Worm (Caenorhabditis elegans): ENCODE results near the gene ugt-32.

The ugt-32 gene

ce11 chrV:3865273-3865672 lies 21.5 kb upstream of the ugt-32 start:
- TF ChIP-seq zip-8 (tag; optimal IDR thresholded peaks at IDR 0.05) (peak; percentile 48), elt-3 (tag; optimal IDR thresholded peaks at IDR 0.05) (no peak), elt-1 (tag; optimal IDR thresholded peaks at IDR 0.05; ENCODE audit: borderline replicate concordance, insufficient read depth) (peak; percentile 66)

ce11 chrV:3862851-3863250 lies 19.0 kb upstream of the ugt-32 start, which contains the start of gene nhr-187:
Gene nhr-187, minus strand, starts transcription at chrV:3862951.
- no peak for TF ChIP-seq lsy-2 (tag; optimal IDR thresholded peaks at IDR 0.05)
- TF ChIP-seq drap-1 (GFP tag; optimal IDR thresholded peaks at IDR 0.05): no peak
- no peak for TF ChIP-seq nhr-2 (tag; optimal IDR thresholded peaks at IDR 0.05)
- no peak for TF ChIP-seq sptf-1 (tag; optimal IDR thresholded peaks at IDR 0.05)

ce11 chrV:3860123-3860522 lies 16.3 kb upstream of the ugt-32 start, which contains the start of gene nhr-189:
Gene nhr-189, minus strand, starts transcription at chrV:3860243.
- TF ChIP-seq ceh-83 (GFP tag; optimal IDR thresholded peaks at IDR 0.05) (no peak), tbx-8 (GFP tag; optimal IDR thresholded peaks at IDR 0.05) (no peak), hlh-1 (tag; optimal IDR thresholded peaks at IDR 0.05) (no peak), unc-62 (GFP tag; optimal IDR thresholded peaks at IDR 0.05) (no peak), bed-3 (GFP tag; optimal IDR thresholded peaks at IDR 0.05) (no peak), unc-39 (tag; optimal IDR thresholded peaks at IDR 0.05) (no peak), unc-120 (tag; optimal IDR thresholded peaks at IDR 0.05; ENCODE audit: poor library complexity, severe bottlenecking) (no peak), lin-13 (tag; optimal IDR thresholded peaks at IDR 0.05) (no peak), nhr-2 (tag; optimal IDR thresholded peaks at IDR 0.05) (no peak), blmp-1 (tag; optimal IDR thresholded peaks at IDR 0.05) (no peak), zip-8 (tag; optimal IDR thresholded peaks at IDR 0.05) (no peak), nhr-76 (tag; optimal IDR thresholded peaks at IDR 0.05) (no peak), sptf-1 (tag; optimal IDR thresholded peaks at IDR 0.05) (no peak)

ce11 chrV:3857778-3858177 lies 14.0 kb upstream of the ugt-32 start, which contains the start of gene nhr-188:
Gene nhr-188, minus strand, starts transcription at chrV:3857861.
- TF ChIP-seq ces-1 (GFP tag; optimal IDR thresholded peaks at IDR 0.05) (peak; percentile 41), tbx-8 (GFP tag; optimal IDR thresholded peaks at IDR 0.05) (no peak), nhr-28 (tag; optimal IDR thresholded peaks at IDR 0.05) (no peak), sem-2 (GFP tag; optimal IDR thresholded peaks at IDR 0.05) (no peak), bed-3 (GFP tag; optimal IDR thresholded peaks at IDR 0.05) (no peak)

ce11 chrV:3855916-3856315 lies 12.1 kb upstream of the ugt-32 start:
- no peak for TF ChIP-seq elt-1 (tag; optimal IDR thresholded peaks at IDR 0.05; ENCODE audit: borderline replicate concordance, insufficient read depth)
- no peak for TF ChIP-seq cnd-1 (tag; optimal IDR thresholded peaks at IDR 0.05)
- TF ChIP-seq nhr-28 (tag; optimal IDR thresholded peaks at IDR 0.05): no peak
- TF ChIP-seq elt-3 (tag; optimal IDR thresholded peaks at IDR 0.05): no peak

ce11 chrV:3854847-3855246 lies 11.0 kb upstream of the ugt-32 start, which contains the start of gene nhr-186:
Gene nhr-186, minus strand, starts transcription at chrV:3854947.
- TF ChIP-seq nhr-237 (tag; optimal IDR thresholded peaks at IDR 0.05) (no peak), zip-8 (tag; optimal IDR thresholded peaks at IDR 0.05) (no peak), blmp-1 (tag; optimal IDR thresholded peaks at IDR 0.05) (no peak), ceh-83 (GFP tag; optimal IDR thresholded peaks at IDR 0.05) (no peak), unc-62 (GFP tag; optimal IDR thresholded peaks at IDR 0.05) (no peak)

ce11 chrV:3851760-3852159 lies 8.0 kb upstream of the ugt-32 start:
- TF ChIP-seq pha-4 (tag; optimal IDR thresholded peaks at IDR 0.05) (no peak), nhr-76 (tag; optimal IDR thresholded peaks at IDR 0.05) (no peak)

ce11 chrV:3847268-3847667 lies 3.5 kb upstream of the ugt-32 start, which contains the start of gene nhr-185:
Gene nhr-185, minus strand, starts transcription at chrV:3847368.
- TF ChIP-seq ham-2 (GFP tag; optimal IDR thresholded peaks at IDR 0.05) (no peak), M03D4.4 (tag; optimal IDR thresholded peaks at IDR 0.05) (no peak), nhr-28 (tag; optimal IDR thresholded peaks at IDR 0.05) (no peak), bed-3 (GFP tag; optimal IDR thresholded peaks at IDR 0.05) (no peak), ztf-11 (tag; optimal IDR thresholded peaks at IDR 0.05) (no peak), tbx-8 (GFP tag; optimal IDR thresholded peaks at IDR 0.05) (no peak), elt-1 (tag; optimal IDR thresholded peaks at IDR 0.05; ENCODE audit: borderline replicate concordance, insufficient read depth) (no peak), unc-62 (GFP tag; optimal IDR thresholded peaks at IDR 0.05) (no peak), mep-1 (tag; optimal IDR thresholded peaks at IDR 0.05) (no peak), mab-5 (tag; optimal IDR thresholded peaks at IDR 0.05) (no peak), nhr-2 (tag; optimal IDR thresholded peaks at IDR 0.05) (no peak), nhr-76 (tag; optimal IDR thresholded peaks at IDR 0.05) (no peak)
